Worm (Caenorhabditis elegans): ENCODE results near the gene T12D8.9.

T12D8.9 gene

DNA sequence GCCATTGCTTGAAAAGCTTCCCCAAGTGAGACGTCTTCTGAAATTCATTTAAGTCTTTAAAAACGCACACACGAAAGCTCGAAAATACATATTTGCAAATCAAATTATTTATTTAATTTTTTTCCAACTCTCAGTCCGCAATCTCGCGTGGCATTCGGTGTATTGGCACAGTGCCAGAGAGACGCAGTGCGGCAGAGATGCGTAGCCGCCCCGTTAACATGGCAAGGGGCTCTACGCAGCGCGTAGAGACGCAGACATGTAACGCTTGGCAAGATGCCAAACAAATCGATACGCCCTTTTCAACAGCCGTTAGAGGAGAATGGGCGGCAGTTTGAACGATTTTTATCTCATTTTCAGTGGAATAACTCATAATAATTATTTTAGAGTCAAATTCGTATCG is 26.6 kb downstream of the T12D8.9 start, which contains the start of the genes drr-2 and set-16 (continued):
- no peak for TF ChIP-seq daf-12 (tag; optimal IDR thresholded peaks at IDR 0.05)
- peak; percentile 94 for TF ChIP-seq D1046.2 (GFP tag; IDR thresholded peaks at IDR 0.05)
- TF ChIP-seq zag-1 (tag; optimal IDR thresholded peaks at IDR 0.05), result peak; percentile 69
- peak; percentile 96 for TF ChIP-seq jun-1 (tag; optimal IDR thresholded peaks at IDR 0.05)
- peak; percentile 99 for TF ChIP-seq zfp-3 (GFP tag; conservative IDR thresholded peaks at IDR 0.05)
- TF ChIP-seq dve-1 (tag; optimal IDR thresholded peaks at IDR 0.05; ENCODE audit: insufficient read depth), result peak; percentile 100
- TF ChIP-seq cey-2 (tag; optimal IDR thresholded peaks at IDR 0.05; ENCODE audit: borderline replicate concordance, insufficient read depth), result peak; percentile 55
- peak; percentile 98 for TF ChIP-seq nhr-77 (tag; optimal IDR thresholded peaks at IDR 0.05)
- TF ChIP-seq F37D6.2 (tag; optimal IDR thresholded peaks at IDR 0.05), result peak; percentile 96
- peak; percentile 81 for TF ChIP-seq nhr-41 (GFP tag; IDR thresholded peaks at IDR 0.05)
- peak; percentile 61; the same call in 1 of the 2 replicates for TF ChIP-seq lim-7 (GFP tag; IDR thresholded peaks at IDR 0.05)
- peak; percentile 92 for TF ChIP-seq hlh-30 (tag; optimal IDR thresholded peaks at IDR 0.05; ENCODE audit: insufficient read depth)
- TF ChIP-seq zfp-2 (tag; optimal IDR thresholded peaks at IDR 0.05), result peak; percentile 94
- peak; percentile 89 for TF ChIP-seq ztf-7 (tag; optimal IDR thresholded peaks at IDR 0.05)
- TF ChIP-seq F44E2.7 (GFP tag; IDR thresholded peaks at IDR 0.05), result peak; percentile 96
- peak; percentile 99 for TF ChIP-seq nhr-102 (tag; optimal IDR thresholded peaks at IDR 0.05)
- TF ChIP-seq ceh-62 (tag; optimal IDR thresholded peaks at IDR 0.05), result peak; percentile 7
- TF ChIP-seq lsy-2 (tag; optimal IDR thresholded peaks at IDR 0.05), result peak; percentile 90 to 97
- peak; percentile 55 for TF ChIP-seq egl-27 (tag; optimal IDR thresholded peaks at IDR 0.05)
- TF ChIP-seq arid-1 (GFP tag; conservative IDR thresholded peaks at IDR 0.05), result peak; percentile 96
- TF ChIP-seq nhr-25 (tag; optimal IDR thresholded peaks at IDR 0.05; ENCODE audit: borderline replicate concordance, insufficient read depth), result peak; percentile 98
- peak; percentile 97 for TF ChIP-seq saeg-2 (GFP tag; IDR thresholded peaks at IDR 0.05)
- TF ChIP-seq vab-7 (GFP tag; IDR thresholded peaks at IDR 0.05), result peak; percentile 80

- TF ChIP-seq spr-3 (GFP tag; optimal IDR thresholded peaks at IDR 0.05) (no peak), cey-2 (tag; optimal IDR thresholded peaks at IDR 0.05; ENCODE audit: borderline replicate concordance, insufficient read depth) (no peak), duxl-1 (tag; optimal IDR thresholded peaks at IDR 0.05; ENCODE audit: poor library complexity) (no peak), nhr-41 (GFP tag; IDR thresholded peaks at IDR 0.05) (no peak), egl-43 (GFP tag; IDR thresholded peaks at IDR 0.05) (no peak), arid-1 (GFP tag; conservative IDR thresholded peaks at IDR 0.05) (no peak), set-16 (GFP tag; IDR thresholded peaks at IDR 0.05) (peak; percentile 59), gei-8 (GFP tag; optimal IDR thresholded peaks at IDR 0.05) (no peak)
Measured at ce11 chrIII:13644279-13644678, 27.4 kb downstream of the T12D8.9 start.

ce11 chrIII:13645885-13646488 is 29.1 kb downstream of the T12D8.9 start:
- TF ChIP-seq daf-16 (GFP tag; optimal IDR thresholded peaks at IDR 0.05) (no peak), daf-16 (tag; optimal IDR thresholded peaks at IDR 0.05) (no peak), egl-43 (GFP tag; IDR thresholded peaks at IDR 0.05) (peak; percentile 50; the same call in 1 of the 2 replicates), set-16 (GFP tag; IDR thresholded peaks at IDR 0.05) (peak; percentile 90), D1046.2 (GFP tag; IDR thresholded peaks at IDR 0.05) (0 out of 2 replicates have a peak, but pooled peaks have one; percentile 33), lim-7 (GFP tag; IDR thresholded peaks at IDR 0.05) (0 out of 2 replicates have a peak, but pooled peaks have one; percentile 31)

- TF ChIP-seq F26F4.8 (GFP tag; conservative IDR thresholded peaks at IDR 0.05) (no peak), mdt-29 (GFP tag; IDR thresholded peaks at IDR 0.05) (no peak), ZK337.2 (GFP tag; IDR thresholded peaks at IDR 0.05) (no peak), egl-27 (tag; optimal IDR thresholded peaks at IDR 0.05) (no peak), F10B5.3 (tag; optimal IDR thresholded peaks at IDR 0.05) (no peak), hlh-11 (tag; optimal IDR thresholded peaks at IDR 0.05) (no peak), set-16 (GFP tag; IDR thresholded peaks at IDR 0.05) (peak; percentile 68), lin-15B (tag; optimal IDR thresholded peaks at IDR 0.05) (no peak), unc-62 (GFP tag; optimal IDR thresholded peaks at IDR 0.05 in 1 of 2) (peak in 1 of 2 experiments; percentile 42), unc-62 (tag; optimal IDR thresholded peaks at IDR 0.05) (no peak), ceh-44 (GFP tag; IDR thresholded peaks at IDR 0.05) (0 out of 2 replicates have a peak, but pooled peaks have one; percentile 14)
Measured at ce11 chrIII:13648540-13648939, 31.6 kb downstream of the T12D8.9 start.
